Worm (Caenorhabditis elegans) whole organism, young adult: ENCODE results near the gene T25G12.13.

Source experiments
- let-526 ChIP-seq: fragments of 200-800 bp; sonication (Bioruptor generic); IDR thresholded peaks from 2 replicates; pipeline ENCODE4 v1.3.6; 2022; ENCODE audit warnings: missing genetic modification reagents, missing genetic modification characterization, missing compliant biosample characterization
- ztf-6 ChIP-seq: fragments of 200-800 bp; sonication (Bioruptor generic); IDR thresholded peaks from 2 replicates; pipeline ENCODE4 v1.3.6; 2022; ENCODE audit warnings: missing genetic modification reagents, missing genetic modification characterization, missing compliant biosample characterization

- TF ChIP-seq ztf-6 (GFP tag; lab: Robert Waterston, UW) (no peak), let-526 (GFP tag; lab: Robert Waterston, UW) (no peak)
These were observed 27.0 kb upstream of the T25G12.13 start for ce11 chrX:17216178-17216577.
